Worm (Caenorhabditis elegans) whole organism, dauer: ENCODE measurements around the gene F08C6.5.

Experiments used
- unc-62 ChIP-seq: sonication (generic microtip); optimal IDR thresholded peaks from 2 replicates; lab custom pipeline; 2017; ENCODE audit warnings: missing biosample characterization, missing genetic modification reagents, missing genetic modification characterization

Gene F08C6.5

ce11 chrX:7587741-7588235 is 28.6 kb downstream of the F08C6.5 start:
- TF ChIP-seq unc-62 (GFP tag; lab: Kevin White, UChicago) = no peak

ce11 chrX:7590756-7591155 is 31.6 kb downstream of the F08C6.5 start:
- TF ChIP-seq unc-62 (GFP tag; lab: Kevin White, UChicago) = no peak

- TF ChIP-seq unc-62 (GFP tag; lab: Kevin White, UChicago) = no peak
Measured at ce11 chrX:7593931-7594544, 34.8 kb downstream of the F08C6.5 start.

- no peak for TF ChIP-seq unc-62 (GFP tag; lab: Kevin White, UChicago)
Measured at ce11 chrX:7596029-7596428, 36.8 kb downstream of the F08C6.5 start.

ce11 chrX:7596627-7597026 is 37.4 kb downstream of the F08C6.5 start, which contains the start of gene C44E12.1:
Gene C44E12.1, plus strand, starts transcription at chrX:7596927.
- TF ChIP-seq unc-62 (GFP tag; lab: Kevin White, UChicago) = no peak

- no peak for TF ChIP-seq unc-62 (GFP tag; lab: Kevin White, UChicago)
Measured at ce11 chrX:7607982-7608381, 48.8 kb downstream of the F08C6.5 start, which contains the start of gene twk-17. Gene twk-17, minus strand, starts transcription at chrX:7608082.
